Fruit fly (Drosophila melanogaster): ENCODE measurements around the gene sala.

The sala gene

DNA sequence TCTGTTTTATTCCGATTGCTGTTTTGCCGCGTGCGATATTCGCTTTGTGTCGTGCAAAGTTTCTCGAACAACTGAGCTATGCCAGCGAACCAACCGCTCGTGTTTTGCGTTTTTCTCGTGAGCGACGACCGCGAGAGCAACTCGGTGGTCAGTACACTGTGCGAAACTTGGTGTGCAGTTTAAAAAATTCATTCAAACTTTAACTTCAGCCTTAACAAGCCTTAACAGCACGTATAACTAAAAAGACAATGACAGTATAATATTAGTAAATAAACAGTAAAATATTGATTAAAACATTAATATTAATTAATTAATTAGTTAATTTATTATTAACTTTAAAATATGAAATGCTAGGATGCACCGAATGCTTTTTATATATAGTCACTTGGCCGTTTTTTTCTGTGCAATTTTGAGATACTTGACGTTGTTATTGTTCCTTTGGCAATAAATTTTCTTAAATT, 43.7 kb downstream of the sala start, which contains the start of gene CG31705 (continued):
- TF ChIP-seq row (GFP tag; IDR thresholded peaks at IDR 0.05) (peak; percentile 61; the same call in 2 of the 3 replicates), CG13424 (tag; optimal IDR thresholded peaks at IDR 0.05) (peak; percentile 52), ac (GFP tag; optimal IDR thresholded peaks at IDR 0.05) (no peak), gcm2 (GFP tag; optimal IDR thresholded peaks at IDR 0.05) (no peak), CG8089 (GFP tag; optimal IDR thresholded peaks at IDR 0.05) (no peak), HmgZ (tag; optimal IDR thresholded peaks at IDR 0.05) (no peak), NK7.1 (GFP tag; optimal IDR thresholded peaks at IDR 0.05) (no peak), seq (GFP tag; IDR thresholded peaks at IDR 0.05) (no peak), CG17385 (GFP tag; optimal IDR thresholded peaks at IDR 0.05) (no peak), CG17568 (GFP tag; optimal IDR thresholded peaks at IDR 0.05) (no peak), CG1602 (GFP tag; optimal IDR thresholded peaks at IDR 0.05) (peak; percentile 2), Stat92E (GFP tag; optimal IDR thresholded peaks at IDR 0.05) (no peak), Dek (tag; optimal IDR thresholded peaks at IDR 0.05) (peak; percentile 50), CG15073 (GFP tag; optimal IDR thresholded peaks at IDR 0.05) (no peak), CG2120 (GFP tag; optimal IDR thresholded peaks at IDR 0.05) (peak; percentile 50), CG6654 (GFP tag; optimal IDR thresholded peaks at IDR 0.05) (peak; percentile 43), CG13624 (GFP tag; optimal IDR thresholded peaks at IDR 0.05) (no peak), Usf (GFP tag; optimal IDR thresholded peaks at IDR 0.05) (peak; percentile 48), CTCF (GFP tag; optimal IDR thresholded peaks at IDR 0.05) (no peak), CG10147 (GFP tag; optimal IDR thresholded peaks at IDR 0.05) (peak; percentile 70), CG7556 (GFP tag; optimal IDR thresholded peaks at IDR 0.05) (peak; percentile 66), pita (GFP tag; optimal IDR thresholded peaks at IDR 0.05) (no peak), Hr51 (GFP tag; optimal IDR thresholded peaks at IDR 0.05) (peak in 1 of 2 experiments; percentile 53), CG7963 (GFP tag; IDR thresholded peaks at IDR 0.05; ENCODE audit: partially characterized antibody) (no peak), HLH3B (GFP tag; IDR thresholded peaks at IDR 0.05) (no peak; the same call in 1 of the 2 replicates), CG7357 (GFP tag; IDR thresholded peaks at IDR 0.05) (no peak), pho (GFP tag; optimal IDR thresholded peaks at IDR 0.05) (no peak), vvl (GFP tag; IDR thresholded peaks at IDR 0.05) (no peak), CG30020 (tag; optimal IDR thresholded peaks at IDR 0.05) (no peak), gro (GFP tag; optimal IDR thresholded peaks at IDR 0.05) (no peak), Poxn (GFP tag; IDR thresholded peaks at IDR 0.05) (no peak), CG14710 (tag; optimal IDR thresholded peaks at IDR 0.05) (no peak), Atf3 (GFP tag; optimal IDR thresholded peaks at IDR 0.05) (no peak), CkIIα-i1 (GFP tag; IDR thresholded peaks at IDR 0.05) (no peak), CG10654 (GFP tag; optimal IDR thresholded peaks at IDR 0.05) (peak; percentile 13), br (optimal IDR thresholded peaks at IDR 0.05) (no peak), phol (tag; optimal IDR thresholded peaks at IDR 0.05) (no peak), danr (GFP tag; IDR thresholded peaks at IDR 0.05) (no peak), Dp (GFP tag; optimal IDR thresholded peaks at IDR 0.05) (no peak), CG6765 (GFP tag; optimal IDR thresholded peaks at IDR 0.05) (no peak), CG13287 (GFP tag; IDR thresholded peaks at IDR 0.05; ENCODE audit: partially characterized antibody) (no peak), CG32767 (GFP tag; IDR thresholded peaks at IDR 0.05) (no peak), CG7745 (tag; optimal IDR thresholded peaks at IDR 0.05) (no peak), shn (GFP tag; optimal IDR thresholded peaks at IDR 0.05) (no peak), CG10209 (GFP tag; optimal IDR thresholded peaks at IDR 0.05) (peak; percentile 49), CG12155 (GFP tag; optimal IDR thresholded peaks at IDR 0.05) (peak; percentile 12), sim (GFP tag; IDR thresholded peaks at IDR 0.05) (no peak), fu2 (GFP tag; optimal IDR thresholded peaks at IDR 0.05) (no peak), rib (GFP tag; IDR thresholded peaks at IDR 0.05) (no peak), Kr (GFP tag; optimal IDR thresholded peaks at IDR 0.05) (no peak), tin (GFP tag; optimal IDR thresholded peaks at IDR 0.05) (peak; percentile 35), CG4360 (GFP tag; IDR thresholded peaks at IDR 0.05) (no peak)
